Fruit fly (Drosophila melanogaster): ENCODE results near the gene Pus10.

Gene Pus10

DNA sequence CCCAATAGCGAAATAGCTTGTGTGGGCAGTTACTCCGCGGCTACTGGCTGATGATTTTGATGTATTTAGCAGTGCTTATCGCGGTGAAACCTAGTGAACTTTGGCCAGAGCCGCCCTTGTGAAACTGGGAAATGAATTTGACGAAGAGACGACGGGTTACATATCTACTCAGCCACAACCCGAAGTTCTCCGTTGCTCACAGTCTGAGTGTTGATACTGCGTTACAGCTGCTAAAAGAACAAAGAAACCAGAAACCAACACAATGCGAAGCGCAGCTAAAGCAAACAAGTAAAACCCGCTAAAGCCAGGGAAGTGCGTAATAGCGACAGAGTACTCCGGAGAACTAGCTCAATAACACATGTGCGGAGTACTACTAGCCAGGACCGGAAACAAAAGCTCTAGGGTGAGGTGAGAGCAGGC is 26.8 kb downstream of the Pus10 start:
- TF ChIP-seq usp (GFP tag; optimal IDR thresholded peaks at IDR 0.05) (no peak), EcR (GFP tag; optimal IDR thresholded peaks at IDR 0.05) (no peak), CG8478 (optimal IDR thresholded peaks at IDR 0.05) (no peak), psq (optimal IDR thresholded peaks at IDR 0.05) (no peak), pan (optimal IDR thresholded peaks at IDR 0.05) (no peak)

DNA sequence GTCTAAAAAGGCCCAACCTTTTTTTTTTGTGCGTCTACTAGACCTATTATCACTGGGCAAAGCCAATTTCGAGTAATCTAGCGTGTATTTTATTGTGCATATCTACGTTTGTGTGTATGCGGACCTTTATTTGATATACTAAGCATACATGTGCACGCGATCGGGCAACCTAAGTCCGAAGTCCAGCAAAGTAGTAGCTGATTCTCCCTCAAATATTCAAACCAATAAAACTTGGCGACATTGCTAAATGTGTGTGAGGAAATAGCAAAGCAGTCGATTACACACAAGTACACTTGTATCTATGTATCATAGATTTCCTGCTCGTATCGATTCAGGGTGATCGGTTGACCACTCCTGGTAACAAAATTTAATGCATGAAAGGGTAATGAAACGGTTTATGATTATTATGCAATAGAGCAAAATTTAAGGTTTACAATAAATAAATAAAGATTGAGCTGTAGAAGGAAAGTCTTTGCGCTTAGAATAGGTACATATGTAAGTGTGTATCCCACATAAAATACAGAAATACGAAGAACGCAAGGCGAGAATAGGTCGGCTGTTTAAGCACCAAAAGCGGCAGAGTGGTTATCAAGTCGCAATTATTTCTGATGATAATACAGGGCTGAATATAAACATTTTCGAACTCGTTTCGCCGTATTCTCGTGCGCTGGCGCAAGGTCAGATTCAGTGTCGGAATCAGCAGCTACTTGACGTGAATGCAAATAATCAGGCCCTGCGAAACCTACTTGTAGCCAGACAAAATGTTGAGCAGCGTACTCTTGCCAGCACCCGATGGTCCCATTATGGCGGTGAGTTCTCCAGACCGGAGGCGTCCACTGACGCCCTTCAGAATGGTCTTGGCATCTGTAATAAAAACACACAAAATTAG is 29.5 kb downstream of the Pus10 start:
- TF ChIP-seq psq (optimal IDR thresholded peaks at IDR 0.05) (no peak), pan (optimal IDR thresholded peaks at IDR 0.05) (no peak), usp (GFP tag; optimal IDR thresholded peaks at IDR 0.05) (no peak), EcR (GFP tag; optimal IDR thresholded peaks at IDR 0.05) (no peak), Dll (optimal IDR thresholded peaks at IDR 0.05) (no peak), CG8478 (optimal IDR thresholded peaks at IDR 0.05) (no peak)

DNA sequence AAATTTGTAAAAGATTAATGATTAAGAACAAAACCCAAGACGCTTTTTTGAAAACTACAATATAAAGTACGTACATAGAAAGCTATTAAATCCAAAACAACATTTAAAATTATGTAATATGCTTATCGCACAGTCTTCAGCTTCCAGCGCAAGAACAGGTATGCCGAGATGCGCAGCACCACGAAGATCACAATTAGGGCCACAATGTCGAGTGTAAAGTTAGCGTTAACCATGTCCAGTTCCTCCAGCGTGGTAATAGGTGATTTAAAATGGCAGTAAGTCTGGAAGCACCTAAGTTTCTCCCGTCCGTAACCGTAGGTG is 32.1 kb downstream of the Pus10 start:
- TF ChIP-seq CG8478 (optimal IDR thresholded peaks at IDR 0.05) (no peak), psq (optimal IDR thresholded peaks at IDR 0.05) (no peak), Dll (optimal IDR thresholded peaks at IDR 0.05) (no peak), pan (optimal IDR thresholded peaks at IDR 0.05) (no peak), EcR (GFP tag; optimal IDR thresholded peaks at IDR 0.05) (no peak), usp (GFP tag; optimal IDR thresholded peaks at IDR 0.05) (no peak)

- TF ChIP-seq Dll (optimal IDR thresholded peaks at IDR 0.05) (no peak), psq (optimal IDR thresholded peaks at IDR 0.05) (no peak), EcR (GFP tag; optimal IDR thresholded peaks at IDR 0.05) (no peak), usp (GFP tag; optimal IDR thresholded peaks at IDR 0.05) (no peak), CG8478 (optimal IDR thresholded peaks at IDR 0.05) (no peak), pan (optimal IDR thresholded peaks at IDR 0.05) (no peak)
These were observed 32.7 kb downstream of the Pus10 start for dm6 chr2L:122167-123006.

- TF ChIP-seq EcR (GFP tag; optimal IDR thresholded peaks at IDR 0.05) (peak in 1 of 2 experiments; percentile 91), Dll (optimal IDR thresholded peaks at IDR 0.05) (no peak), usp (GFP tag; optimal IDR thresholded peaks at IDR 0.05) (no peak)
These were observed 33.7 kb downstream of the Pus10 start, which contains the start of gene CG4822 for dm6 chr2L:121456-121831. Gene CG4822, minus strand, starts transcription at chr2L:121754.

DNA sequence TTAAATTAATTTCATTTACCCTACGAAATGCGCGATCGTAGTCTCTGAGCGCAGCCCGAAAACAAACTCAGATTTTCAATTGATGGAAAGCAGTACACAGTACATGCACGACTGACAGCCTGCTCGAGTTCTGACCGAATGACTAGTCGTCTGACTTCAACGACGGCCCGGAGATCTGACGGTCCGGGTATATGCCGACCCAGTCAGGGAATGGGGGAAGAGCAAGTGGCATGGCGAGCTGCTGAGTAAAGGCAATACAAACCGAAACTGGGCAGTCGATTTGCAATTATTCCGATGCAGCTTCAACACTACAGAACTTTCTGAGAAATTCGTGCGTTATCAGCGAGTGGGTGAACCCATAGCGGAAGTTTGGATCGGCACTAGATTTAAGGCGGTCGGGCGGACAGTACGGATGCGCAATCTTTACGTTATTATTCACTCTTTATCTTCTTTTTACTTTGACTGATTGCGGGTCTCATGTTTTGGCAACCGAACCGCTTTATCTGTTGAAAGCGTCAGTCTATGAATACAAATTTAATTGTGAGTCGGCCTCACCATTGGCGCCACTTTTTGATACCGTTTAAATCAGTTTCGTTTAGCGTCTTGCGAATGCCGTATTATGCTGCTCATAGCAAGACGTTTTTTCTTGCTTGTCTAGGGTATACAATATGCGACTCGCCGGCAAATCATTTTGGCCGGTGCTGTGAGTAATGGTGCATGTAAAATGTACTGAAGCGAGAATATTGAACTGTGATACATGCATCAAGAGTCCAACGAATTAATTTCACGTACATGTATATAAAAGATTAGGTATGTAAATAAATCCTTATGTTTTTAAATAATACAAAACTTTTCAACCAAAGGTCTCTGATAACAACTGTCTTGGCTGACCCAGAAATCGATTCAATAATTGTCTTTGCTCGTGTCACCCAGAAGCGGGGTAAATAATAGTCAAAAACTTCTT is 34.3 kb downstream of the Pus10 start:
- TF ChIP-seq CG8478 (optimal IDR thresholded peaks at IDR 0.05) (no peak), Dll (optimal IDR thresholded peaks at IDR 0.05) (no peak), psq (optimal IDR thresholded peaks at IDR 0.05) (no peak)

- TF ChIP-seq Dll (optimal IDR thresholded peaks at IDR 0.05) (no peak), CG8478 (optimal IDR thresholded peaks at IDR 0.05) (no peak), usp (GFP tag; optimal IDR thresholded peaks at IDR 0.05) (no peak), EcR (GFP tag; optimal IDR thresholded peaks at IDR 0.05) (no peak), pan (optimal IDR thresholded peaks at IDR 0.05) (no peak), psq (optimal IDR thresholded peaks at IDR 0.05) (no peak)
These were observed 37.4 kb downstream of the Pus10 start for dm6 chr2L:117750-118149.

DNA sequence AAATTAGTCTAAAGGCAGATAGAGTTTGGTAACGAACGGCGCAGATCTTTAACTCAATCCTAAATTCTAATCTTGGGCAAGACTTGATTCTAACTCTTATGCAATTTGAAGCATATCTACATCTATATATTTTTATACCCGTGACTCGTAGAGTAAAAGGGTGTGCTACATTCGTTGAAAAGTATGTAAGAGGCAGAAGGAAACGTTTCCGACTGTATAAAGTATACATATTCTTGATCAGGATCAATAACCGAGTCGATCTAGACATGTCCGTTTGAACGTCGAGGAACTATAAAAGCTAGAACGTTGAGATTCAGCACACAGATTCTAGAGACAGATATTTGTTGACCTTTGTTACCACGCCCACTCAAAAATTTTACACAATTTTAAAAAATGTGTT is 38.7 kb downstream of the Pus10 start, which contains the start of gene CG13694:
CG13694 (minus strand) TSS at position 101 of the 400 bp plus-strand sequence.
- TF ChIP-seq usp (GFP tag; optimal IDR thresholded peaks at IDR 0.05) (no peak), pan (optimal IDR thresholded peaks at IDR 0.05) (no peak), CG8478 (optimal IDR thresholded peaks at IDR 0.05) (no peak), psq (optimal IDR thresholded peaks at IDR 0.05) (no peak), EcR (GFP tag; optimal IDR thresholded peaks at IDR 0.05) (no peak), Dll (optimal IDR thresholded peaks at IDR 0.05) (no peak)

dm6 chr2L:114429-114828 is 40.7 kb downstream of the Pus10 start, which contains the start of gene ND-15:
Gene ND-15, plus strand, starts transcription at chr2L:114726.
- TF ChIP-seq Dll (optimal IDR thresholded peaks at IDR 0.05) (no peak), CG8478 (optimal IDR thresholded peaks at IDR 0.05) (no peak), usp (GFP tag; optimal IDR thresholded peaks at IDR 0.05) (no peak), EcR (GFP tag; optimal IDR thresholded peaks at IDR 0.05) (no peak), psq (optimal IDR thresholded peaks at IDR 0.05) (no peak), pan (optimal IDR thresholded peaks at IDR 0.05) (no peak)

DNA sequence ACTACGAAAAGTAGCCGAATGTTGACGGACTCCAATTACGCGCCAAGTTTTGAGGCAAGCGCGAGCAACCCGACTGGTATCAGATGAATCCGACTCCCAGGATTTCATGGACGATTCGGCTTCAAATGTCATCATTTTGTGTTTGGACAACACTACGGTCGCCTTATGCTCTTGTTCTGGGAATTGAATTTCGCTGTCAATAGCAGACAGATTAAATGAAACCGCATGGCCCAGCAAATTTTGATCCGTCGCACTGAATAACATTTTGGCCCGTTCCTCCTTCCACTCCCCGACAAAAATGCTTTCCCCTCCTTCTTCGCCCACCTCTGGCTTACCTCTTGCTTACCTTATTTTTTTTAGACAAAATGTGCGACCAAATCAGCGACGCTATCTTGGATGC is 45.1 kb downstream of the Pus10 start:
- no peak for TF ChIP-seq Dll (optimal IDR thresholded peaks at IDR 0.05)
- no peak for TF ChIP-seq EcR (GFP tag; optimal IDR thresholded peaks at IDR 0.05)
- TF ChIP-seq psq (optimal IDR thresholded peaks at IDR 0.05), result no peak
- TF ChIP-seq pan (optimal IDR thresholded peaks at IDR 0.05), result no peak
- TF ChIP-seq CG8478 (optimal IDR thresholded peaks at IDR 0.05), result no peak
- no peak for TF ChIP-seq usp (GFP tag; optimal IDR thresholded peaks at IDR 0.05)

DNA sequence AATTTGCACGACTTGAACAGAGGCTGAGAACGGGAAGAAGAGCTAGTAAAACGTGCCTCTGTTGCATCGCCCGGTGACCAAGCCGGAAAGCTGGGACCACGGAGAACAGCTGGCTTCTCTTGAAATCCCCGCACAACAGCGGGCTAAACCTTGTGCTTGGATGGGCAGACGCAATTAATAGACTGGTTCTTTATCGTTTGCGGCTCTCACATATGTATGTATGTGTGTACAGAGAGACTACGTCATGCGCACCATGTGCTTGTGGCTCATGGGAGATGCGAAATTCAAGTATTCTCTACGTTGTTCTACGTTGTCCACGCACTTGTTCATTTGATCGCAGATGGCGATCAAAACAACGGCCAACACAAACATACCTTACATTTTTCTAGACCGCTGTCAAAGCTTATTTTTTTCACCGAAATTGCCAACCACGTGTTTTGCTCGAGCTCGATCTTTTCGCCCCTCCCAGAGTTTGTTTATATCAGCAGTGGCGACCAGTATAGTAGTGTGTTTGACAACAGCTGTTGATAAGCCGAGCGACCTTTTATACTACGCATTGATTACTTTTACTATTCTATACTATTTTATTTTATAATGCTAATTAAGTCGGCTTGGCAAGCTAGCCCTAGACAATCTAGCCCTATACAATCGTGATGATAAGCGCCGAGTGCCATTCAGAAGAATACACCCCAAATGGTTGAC is 45.9 kb downstream of the Pus10 start:
- no peak for TF ChIP-seq Dll (optimal IDR thresholded peaks at IDR 0.05)
- TF ChIP-seq CG8478 (optimal IDR thresholded peaks at IDR 0.05), result no peak
- TF ChIP-seq pan (optimal IDR thresholded peaks at IDR 0.05), result no peak
- TF ChIP-seq usp (GFP tag; optimal IDR thresholded peaks at IDR 0.05), result no peak
- no peak for TF ChIP-seq psq (optimal IDR thresholded peaks at IDR 0.05)
- TF ChIP-seq EcR (GFP tag; optimal IDR thresholded peaks at IDR 0.05), result no peak
